Worm (Caenorhabditis elegans): Measurements from ENCODE around the gene str-176.
A peak's percentile ranks its signal among the peaks of the same experiment; 100 is the strongest.

str-176 gene

ce11 chrIV:8454076-8454475, 9.5 kb downstream of the str-176 start:
- TF ChIP-seq F13H6.1 (tag; optimal IDR thresholded peaks at IDR 0.05) (no peak), fos-1 (tag; optimal IDR thresholded peaks at IDR 0.05) (peak; percentile 44), R02D3.7 (tag; optimal IDR thresholded peaks at IDR 0.05) (no peak)

- TF ChIP-seq unc-39 (tag; optimal IDR thresholded peaks at IDR 0.05) (no peak), unc-62 (GFP tag; optimal IDR thresholded peaks at IDR 0.05) (no peak), elt-1 (tag; optimal IDR thresholded peaks at IDR 0.05) (no peak), ceh-82 (tag; optimal IDR thresholded peaks at IDR 0.05) (no peak), mab-5 (tag; optimal IDR thresholded peaks at IDR 0.05) (no peak), fos-1 (tag; optimal IDR thresholded peaks at IDR 0.05) (peak; percentile 65), nhr-6 (tag; optimal IDR thresholded peaks at IDR 0.05) (no peak), gmeb-1 (tag; optimal IDR thresholded peaks at IDR 0.05) (peak; percentile 19), crh-2 (tag; optimal IDR thresholded peaks at IDR 0.05) (peak; percentile 63), snpc-4 (tag; optimal IDR thresholded peaks at IDR 0.05) (no peak), nhr-23 (tag; optimal IDR thresholded peaks at IDR 0.05) (no peak), sma-3 (GFP tag; optimal IDR thresholded peaks at IDR 0.05) (no peak), sma-9 (GFP tag; optimal IDR thresholded peaks at IDR 0.05) (peak; percentile 55), sma-9 (tag; optimal IDR thresholded peaks at IDR 0.05) (no peak), lin-13 (GFP tag; optimal IDR thresholded peaks at IDR 0.05) (no peak), nhr-10 (tag; optimal IDR thresholded peaks at IDR 0.05) (no peak), ceh-16 (tag; optimal IDR thresholded peaks at IDR 0.05) (no peak), lin-11 (tag; optimal IDR thresholded peaks at IDR 0.05) (no peak), ztf-4 (tag; optimal IDR thresholded peaks at IDR 0.05) (no peak), nhr-129 (tag; optimal IDR thresholded peaks at IDR 0.05) (peak; percentile 4), R02D3.7 (tag; optimal IDR thresholded peaks at IDR 0.05) (no peak), C34F6.9 (tag; optimal IDR thresholded peaks at IDR 0.05) (no peak), nhr-77 (tag; optimal IDR thresholded peaks at IDR 0.05) (no peak), nhr-25 (tag; optimal IDR thresholded peaks at IDR 0.05) (no peak)
Measured at ce11 chrIV:8453178-8453577, 10.4 kb downstream of the str-176 start.

ce11 chrIV:8451709-8452248, 11.8 kb downstream of the str-176 start, which contains the start of gene eppl-1:
Gene eppl-1, minus strand, starts transcription at chrIV:8451759.
- TF ChIP-seq sma-9 (GFP tag; optimal IDR thresholded peaks at IDR 0.05) (peak; percentile 15), sma-9 (tag; optimal IDR thresholded peaks at IDR 0.05) (no peak), fos-1 (tag; optimal IDR thresholded peaks at IDR 0.05) (peak; percentile 34), Y55F3AM.14 (GFP tag; optimal IDR thresholded peaks at IDR 0.05) (no peak)

ce11 chrIV:8450534-8450933, 13.1 kb downstream of the str-176 start:
- peak; percentile 48 for TF ChIP-seq crh-2 (tag; optimal IDR thresholded peaks at IDR 0.05)
- TF ChIP-seq gmeb-1 (tag; optimal IDR thresholded peaks at IDR 0.05): peak; percentile 38
- TF ChIP-seq sma-9 (GFP tag; optimal IDR thresholded peaks at IDR 0.05): peak; percentile 71
- TF ChIP-seq sma-9 (tag; optimal IDR thresholded peaks at IDR 0.05): no peak
- no peak for TF ChIP-seq elt-3 (tag; optimal IDR thresholded peaks at IDR 0.05)
- peak; percentile 86 for TF ChIP-seq fos-1 (tag; optimal IDR thresholded peaks at IDR 0.05)

- TF ChIP-seq C34F6.9 (tag; optimal IDR thresholded peaks at IDR 0.05) (no peak), R02D3.7 (tag; optimal IDR thresholded peaks at IDR 0.05) (no peak), unc-55 (GFP tag; optimal IDR thresholded peaks at IDR 0.05) (no peak), sem-4 (tag; optimal IDR thresholded peaks at IDR 0.05) (no peak), Y55F3AM.14 (GFP tag; optimal IDR thresholded peaks at IDR 0.05) (no peak), blmp-1 (tag; optimal IDR thresholded peaks at IDR 0.05; ENCODE audit: insufficient read depth) (no peak), alr-1 (tag; optimal IDR thresholded peaks at IDR 0.05) (no peak), ama-1 (optimal IDR thresholded peaks at IDR 0.05) (no peak), snpc-4 (tag; optimal IDR thresholded peaks at IDR 0.05) (no peak), lin-13 (GFP tag; optimal IDR thresholded peaks at IDR 0.05) (no peak), elt-1 (tag; optimal IDR thresholded peaks at IDR 0.05) (no peak), mbf-1 (tag; optimal IDR thresholded peaks at IDR 0.05) (no peak)
Measured at ce11 chrIV:8449869-8450268, 13.7 kb downstream of the str-176 start.

ce11 chrIV:8446904-8447303, 16.7 kb downstream of the str-176 start, which contains the start of gene T01B11.1:
Gene T01B11.1, plus strand, starts transcription at chrIV:8447204.
- TF ChIP-seq alr-1 (tag; optimal IDR thresholded peaks at IDR 0.05): no peak
- no peak for TF ChIP-seq egl-27 (tag; optimal IDR thresholded peaks at IDR 0.05)
- TF ChIP-seq nhr-12 (tag; optimal IDR thresholded peaks at IDR 0.05): no peak
- no peak for TF ChIP-seq ztf-11 (tag; optimal IDR thresholded peaks at IDR 0.05)
- TF ChIP-seq zag-1 (tag; optimal IDR thresholded peaks at IDR 0.05): no peak
- no peak for TF ChIP-seq lsy-2 (tag; optimal IDR thresholded peaks at IDR 0.05)
- TF ChIP-seq peb-1 (tag; optimal IDR thresholded peaks at IDR 0.05): no peak
- no peak for TF ChIP-seq crh-2 (tag; optimal IDR thresholded peaks at IDR 0.05)
- TF ChIP-seq fos-1 (tag; optimal IDR thresholded peaks at IDR 0.05): no peak
- no peak for TF ChIP-seq nhr-23 (tag; optimal IDR thresholded peaks at IDR 0.05)

All from whole organism, L2 larva.